Worm (Caenorhabditis elegans) whole organism, L4 larva: ENCODE data around the gene T19D2.3.

Experiments used
- D1046.2 ChIP-seq: fragments of 200-800 bp; sonication (Bioruptor generic); IDR thresholded peaks from 2 replicates; pipeline ENCODE4 v1.3.6; 2022; ENCODE audit warnings: missing genetic modification characterization, missing compliant biosample characterization
- F37D6.2 ChIP-seq: sonication (generic microtip); optimal IDR thresholded peaks from 2 replicates; lab custom pipeline; 2016; ENCODE audit warnings: mild to moderate bottlenecking, missing genetic modification characterization, missing compliant biosample characterization
- F44E2.7 ChIP-seq: fragments of 200-800 bp; sonication (Bioruptor generic); IDR thresholded peaks from 2 replicates; pipeline ENCODE4 v2.1.2; 2022; ENCODE audit warnings: missing genetic modification characterization, missing compliant biosample characterization
- F49E8.2 ChIP-seq: sonication (generic microtip); optimal IDR thresholded peaks from 2 replicates; lab custom pipeline; 2016; ENCODE audit warnings: missing compliant biosample characterization, mild to moderate bottlenecking, missing genetic modification characterization, borderline replicate concordance
- T26A8.4 ChIP-seq: fragments of 200-800 bp; sonication (Bioruptor generic); IDR thresholded peaks from 2 replicates; pipeline ENCODE4 v1.3.6; 2022; ENCODE audit warnings: missing genetic modification characterization, missing compliant biosample characterization
- Y48G9A.11 ChIP-seq: fragments of 200-800 bp; sonication (Bioruptor generic); IDR thresholded peaks from 2 replicates; pipeline ENCODE4 v1.3.6; 2022; ENCODE audit warnings: missing genetic modification reagents, missing genetic modification characterization, missing compliant biosample characterization
- Y5F2A.4 ChIP-seq: fragments of 200-800 bp; sonication (Bioruptor generic); optimal IDR thresholded peaks from 2 replicates; lab custom pipeline; 2018; ENCODE audit warnings: mild to moderate bottlenecking, missing genetic modification characterization, missing compliant biosample characterization
- ZK546.5 ChIP-seq, 2 experiments: sonication (generic microtip); optimal IDR thresholded peaks; 2 replicates each; lab custom pipeline; 2017; ENCODE audit warnings: missing biosample characterization in 2 of 2, missing genetic modification characterization in 2 of 2
- aly-2 ChIP-seq: sonication (generic microtip); optimal IDR thresholded peaks from 2 replicates; lab custom pipeline; 2018; ENCODE audit warnings: missing biosample characterization, missing genetic modification characterization
- arid-1 ChIP-seq: fragments of 200-800 bp; sonication (Bioruptor generic); conservative IDR thresholded peaks from 2 replicates; pipeline ENCODE4 v1.3.6; 2022; ENCODE audit warnings: missing genetic modification reagents, missing genetic modification characterization, missing compliant biosample characterization
- ceh-28 ChIP-seq: fragments of 150-350 bp; optimal IDR thresholded peaks from 2 replicates; lab custom pipeline; 2014; ENCODE audit warnings: missing biosample characterization, missing genetic modification reagents, missing genetic modification characterization
- daf-16 ChIP-seq, 3 experiments: sonication (generic microtip); optimal IDR thresholded peaks; 2 replicates each; lab custom pipeline; 2016 to 2017; ENCODE audit warnings: missing genetic modification characterization in 3 of 3, missing genetic modification reagents in 3 of 3, mild to moderate bottlenecking in 2 of 3, missing compliant biosample characterization in 2 of 3, missing biosample characterization in 1 of 3, moderate library complexity in 1 of 3
- daf-19 ChIP-seq: fragments of 200-800 bp; sonication (Bioruptor generic); conservative IDR thresholded peaks from 2 replicates; pipeline ENCODE4 v1.3.6; 2022; ENCODE audit warnings: missing genetic modification characterization, missing compliant biosample characterization
- dmd-6 ChIP-seq: fragments of 200-800 bp; sonication (Bioruptor generic); IDR thresholded peaks from 2 replicates; pipeline ENCODE4 v1.3.6; 2022; ENCODE audit warnings: missing genetic modification reagents, missing genetic modification characterization, missing compliant biosample characterization
- dpl-1 ChIP-seq: fragments of 150-350 bp; optimal IDR thresholded peaks from 2 replicates; lab custom pipeline; 2014; ENCODE audit warnings: missing biosample characterization, missing genetic modification reagents, missing genetic modification characterization
- dve-1 ChIP-seq: sonication (generic microtip); optimal IDR thresholded peaks from 2 replicates; lab custom pipeline; 2017; ENCODE audit warnings: antibody characterized with exemption, mild to moderate bottlenecking, missing genetic modification characterization, missing compliant biosample characterization; ENCODE audit not compliant: insufficient read depth
- egl-27 ChIP-seq: sonication (generic microtip); optimal IDR thresholded peaks from 3 replicates; lab custom pipeline; 2017; ENCODE audit warnings: missing biosample characterization, missing genetic modification reagents, missing genetic modification characterization
- egl-43 ChIP-seq: fragments of 200-800 bp; sonication (Bioruptor generic); IDR thresholded peaks from 2 replicates; pipeline ENCODE4 v1.3.6; 2022; ENCODE audit warnings: missing genetic modification reagents, missing genetic modification characterization, missing compliant biosample characterization
- fos-1 ChIP-seq: fragments of 150-350 bp; optimal IDR thresholded peaks from 2 replicates; lab custom pipeline; 2014; ENCODE audit warnings: missing biosample characterization, missing genetic modification characterization
- hlh-11 ChIP-seq: fragments of 200-800 bp; sonication (Bioruptor generic); optimal IDR thresholded peaks from 2 replicates; lab custom pipeline; 2018; ENCODE audit warnings: mild to moderate bottlenecking, missing genetic modification characterization, missing compliant biosample characterization
- jun-1 ChIP-seq: fragments of 150-350 bp; optimal IDR thresholded peaks from 2 replicates; lab custom pipeline; 2014; ENCODE audit warnings: missing biosample characterization, missing genetic modification reagents, missing genetic modification characterization
- lin-1 ChIP-seq: fragments of 200-800 bp; sonication (Bioruptor generic); IDR thresholded peaks from 2 replicates; pipeline ENCODE4 v1.3.6; 2022; ENCODE audit warnings: missing genetic modification reagents, missing genetic modification characterization, missing compliant biosample characterization
- lin-13 ChIP-seq: fragments of 150-350 bp; optimal IDR thresholded peaks from 2 replicates; lab custom pipeline; 2014; ENCODE audit warnings: missing biosample characterization, missing genetic modification reagents, missing genetic modification characterization
- lin-29 ChIP-seq: fragments of 200-800 bp; sonication (Bioruptor generic); IDR thresholded peaks from 2 replicates; pipeline ENCODE4 v1.3.6; 2022; ENCODE audit warnings: missing genetic modification reagents, missing genetic modification characterization, missing compliant biosample characterization
- lin-39 ChIP-seq: fragments of 150-350 bp; optimal IDR thresholded peaks from 2 replicates; lab custom pipeline; 2014; ENCODE audit warnings: missing biosample characterization, missing genetic modification reagents, missing genetic modification characterization
- madf-5 ChIP-seq, 2 experiments: fragments of 200-800 bp; sonication (Bioruptor generic); IDR thresholded peaks; 2 replicates each; pipeline ENCODE4 v1.3.6; 2022; ENCODE audit warnings: missing compliant biosample characterization in 2 of 2, missing genetic modification characterization in 2 of 2
- mdl-1 ChIP-seq, 2 experiments: fragments of 150-350 bp in 1 of 2; sonication (generic microtip) in 1 of 2; optimal IDR thresholded peaks; 2 replicates each; lab custom pipeline; 2014 to 2017; ENCODE audit warnings: missing biosample characterization in 2 of 2, missing genetic modification characterization in 2 of 2
- mes-2 ChIP-seq: sonication (generic microtip); optimal IDR thresholded peaks from 2 replicates; lab custom pipeline; 2016; ENCODE audit warnings: missing genotype, mild to moderate bottlenecking, missing genetic modification characterization, missing compliant biosample characterization; ENCODE audit not compliant: poor library complexity, severe bottlenecking
- mxl-3 ChIP-seq: fragments of 200-800 bp; sonication (Bioruptor generic); optimal IDR thresholded peaks from 2 replicates; lab custom pipeline; 2018; ENCODE audit warnings: mild to moderate bottlenecking, missing genetic modification characterization, missing compliant biosample characterization
- nhr-28 ChIP-seq: fragments of 150-350 bp; optimal IDR thresholded peaks from 2 replicates; lab custom pipeline; 2014; ENCODE audit warnings: missing biosample characterization, missing genetic modification characterization
- nhr-48 ChIP-seq: sonication (generic microtip); optimal IDR thresholded peaks from 2 replicates; lab custom pipeline; 2016; ENCODE audit warnings: mild to moderate bottlenecking, missing genetic modification characterization, missing compliant biosample characterization
- nhr-6 ChIP-seq: fragments of 150-350 bp; optimal IDR thresholded peaks from 2 replicates; lab custom pipeline; 2014; ENCODE audit warnings: missing biosample characterization, missing genetic modification characterization
- nhr-77 ChIP-seq: fragments of 150-350 bp; optimal IDR thresholded peaks from 2 replicates; lab custom pipeline; 2014; ENCODE audit warnings: missing biosample characterization, missing genetic modification characterization
- pha-4 ChIP-seq, 2 experiments: fragments of 150-350 bp in 1 of 2; fragments of 200-800 bp in 1 of 2; sonication (Bioruptor generic) in 1 of 2; IDR thresholded peaks in 1 of 2; optimal IDR thresholded peaks in 1 of 2; 2 replicates each; pipeline versions ENCODE4 v1.3.6 to Lab custom; 2014 to 2022; ENCODE audit warnings: missing genetic modification characterization in 2 of 2, missing genetic modification reagents in 2 of 2, missing biosample characterization in 1 of 2, missing compliant biosample characterization in 1 of 2
- pqm-1 ChIP-seq: sonication (generic microtip); optimal IDR thresholded peaks from 2 replicates; lab custom pipeline; 2017; ENCODE audit warnings: missing biosample characterization, missing genetic modification characterization
- sdz-12 ChIP-seq: fragments of 200-800 bp; sonication (Bioruptor generic); optimal IDR thresholded peaks from 2 replicates; lab custom pipeline; 2018; ENCODE audit warnings: mild to moderate bottlenecking, missing genetic modification characterization, missing compliant biosample characterization
- set-16 ChIP-seq: fragments of 200-800 bp; sonication (Bioruptor generic); IDR thresholded peaks from 2 replicates; pipeline ENCODE4 v1.3.6; 2022; ENCODE audit warnings: missing genetic modification reagents, missing genetic modification characterization, missing compliant biosample characterization
- spr-1 ChIP-seq: sonication (generic microtip); optimal IDR thresholded peaks from 2 replicates; lab custom pipeline; 2016; ENCODE audit warnings: mild to moderate bottlenecking, missing genetic modification characterization, missing compliant biosample characterization
- tra-1 ChIP-seq: fragments of 200-800 bp; sonication (Bioruptor generic); IDR thresholded peaks from 2 replicates; pipeline ENCODE4 v1.3.6; 2022; ENCODE audit warnings: missing genetic modification reagents, missing genetic modification characterization, missing compliant biosample characterization
- unc-130 ChIP-seq: sonication (generic microtip); optimal IDR thresholded peaks from 2 replicates; lab custom pipeline; 2016; ENCODE audit warnings: missing genetic modification reagents, missing genetic modification characterization, missing compliant biosample characterization
- unc-62 ChIP-seq, 3 experiments: fragments of 150-350 bp in 1 of 3; sonication (generic microtip); optimal IDR thresholded peaks in 2 of 3; peaks in 1 of 3; 1 replicate in 1 of 3; 2 replicates in 2 of 3; lab custom pipeline; 2014 to 2017; ENCODE audit warnings: missing biosample characterization in 3 of 3, missing genetic modification characterization in 3 of 3, missing genetic modification reagents in 3 of 3, missing genotype in 1 of 3
- zfp-2 ChIP-seq: sonication (generic microtip); optimal IDR thresholded peaks from 2 replicates; lab custom pipeline; 2016; ENCODE audit warnings: mild to moderate bottlenecking, missing genetic modification characterization, missing compliant biosample characterization
- zfp-3 ChIP-seq: fragments of 200-800 bp; sonication (Bioruptor generic); conservative IDR thresholded peaks from 2 replicates; pipeline ENCODE4 v1.3.6; 2022; ENCODE audit warnings: missing genetic modification reagents, missing genetic modification characterization, missing compliant biosample characterization
- zip-11 ChIP-seq: fragments of 200-800 bp; sonication (Bioruptor generic); IDR thresholded peaks from 2 replicates; pipeline ENCODE4 v1.3.6; 2022; ENCODE audit warnings: missing genetic modification characterization, missing compliant biosample characterization
- ztf-11 ChIP-seq: fragments of 150-350 bp; optimal IDR thresholded peaks from 2 replicates; lab custom pipeline; 2014; ENCODE audit warnings: missing biosample characterization, missing genetic modification characterization

Gene T19D2.3

DNA sequence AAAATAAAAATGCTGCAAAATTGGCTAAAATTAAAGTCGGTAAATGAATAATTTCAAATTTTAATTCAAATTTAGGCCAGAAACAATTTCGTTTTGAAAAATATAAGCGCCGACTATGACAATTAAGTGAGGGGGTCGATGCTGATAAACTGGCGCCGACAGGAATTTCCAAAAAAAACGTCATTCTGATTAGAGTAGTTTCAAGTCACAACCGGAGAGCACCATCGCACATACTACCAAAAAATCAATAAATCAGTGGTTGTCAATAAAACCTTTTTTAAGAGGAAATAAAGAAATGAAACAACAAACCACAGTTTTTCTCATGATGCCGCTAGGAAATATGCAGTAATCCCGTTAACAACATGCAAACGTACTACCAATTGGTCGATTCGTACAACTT lies 10.0 kb downstream of the T19D2.3 start:
- no peak for TF ChIP-seq Y5F2A.4
- TF ChIP-seq nhr-48 (tag; lab: Kevin White, UChicago), result no peak
- no peak for TF ChIP-seq egl-43 (GFP tag; lab: Robert Waterston, UW)
- no peak for TF ChIP-seq lin-39
- TF ChIP-seq zfp-2 (tag; lab: Kevin White, UChicago), result no peak
- TF ChIP-seq unc-62 (GFP tag; optimal IDR thresholded peaks at IDR 0.05 in 1 of 2; lab: Kevin White, UChicago), result no peak
- TF ChIP-seq unc-62 (tag; optimal IDR thresholded peaks at IDR 0.05; lab: Kevin White, UChicago), result no peak
- no peak for TF ChIP-seq spr-1 (tag; lab: Kevin White, UChicago)
- peak; percentile 40 for TF ChIP-seq nhr-28
- peak; percentile 37 for TF ChIP-seq dve-1 (tag; lab: Kevin White, UChicago)
- TF ChIP-seq pqm-1, result peak; percentile 65
- no peak for TF ChIP-seq unc-130
- no peak for TF ChIP-seq lin-1 (GFP tag; lab: Robert Waterston, UW)
- TF ChIP-seq jun-1 (tag; lab: Kevin White, UChicago), result no peak
- TF ChIP-seq D1046.2 (GFP tag; lab: Robert Waterston, UW), result no peak
- TF ChIP-seq daf-19 (GFP tag; lab: Robert Waterston, UW), result no peak
- TF ChIP-seq aly-2 (tag; lab: Kevin White, UChicago), result no peak
- TF ChIP-seq hlh-11, result peak; percentile 41
- TF ChIP-seq dpl-1, result no peak
- TF ChIP-seq pha-4 (GFP tag; IDR thresholded peaks at IDR 0.05; lab: Robert Waterston, UW), result no peak
- no peak for TF ChIP-seq pha-4 (tag; optimal IDR thresholded peaks at IDR 0.05; lab: Kevin White, UChicago)
- TF ChIP-seq daf-16 (GFP tag; optimal IDR thresholded peaks at IDR 0.05; lab: Kevin White, UChicago), result no peak
- TF ChIP-seq daf-16 (tag; optimal IDR thresholded peaks at IDR 0.05; lab: Kevin White, UChicago), result peak; percentile 71
- no peak for TF ChIP-seq egl-27 (tag; lab: Kevin White, UChicago)
- no peak for TF ChIP-seq set-16 (GFP tag; lab: Robert Waterston, UW)
- no peak for TF ChIP-seq arid-1 (GFP tag; lab: Robert Waterston, UW)
- TF ChIP-seq tra-1 (GFP tag; lab: Robert Waterston, UW), result 0 out of 2 replicates have a peak, but pooled peaks have one; percentile 43
- no peak for TF ChIP-seq madf-5 (GFP tag; IDR thresholded peaks at IDR 0.05; lab: Robert Waterston, UW)
- no peak for TF ChIP-seq zfp-3 (GFP tag; lab: Robert Waterston, UW)
- no peak for TF ChIP-seq T26A8.4
- no peak for TF ChIP-seq ZK546.5 (tag; optimal IDR thresholded peaks at IDR 0.05; lab: Kevin White, UChicago)
- TF ChIP-seq mes-2 (tag; lab: Kevin White, UChicago), result no peak
- TF ChIP-seq lin-13, result no peak
- no peak for TF ChIP-seq zip-11
- no peak for TF ChIP-seq sdz-12
- TF ChIP-seq F37D6.2 (tag; lab: Kevin White, UChicago), result no peak
- TF ChIP-seq mxl-3 (GFP tag; lab: Kevin White, UChicago), result no peak
- no peak for TF ChIP-seq mdl-1 (tag; optimal IDR thresholded peaks at IDR 0.05; lab: Kevin White, UChicago)
- TF ChIP-seq nhr-6 (tag; lab: Kevin White, UChicago), result no peak
- no peak for TF ChIP-seq Y48G9A.11 (GFP tag; lab: Robert Waterston, UW)
- no peak for TF ChIP-seq lin-29 (GFP tag; lab: Robert Waterston, UW)
- peak; percentile 47 for TF ChIP-seq dmd-6 (GFP tag; lab: Robert Waterston, UW)
- no peak for TF ChIP-seq fos-1
- TF ChIP-seq ceh-28, result peak; percentile 1
- TF ChIP-seq ztf-11 (tag; lab: Kevin White, UChicago), result no peak
- TF ChIP-seq F49E8.2, result no peak
- TF ChIP-seq F44E2.7 (GFP tag; lab: Robert Waterston, UW), result no peak
- TF ChIP-seq nhr-77 (tag; lab: Kevin White, UChicago), result no peak
